Fruit fly (Drosophila melanogaster): ENCODE measurements around the gene CG33493.

CG33493 gene

DNA sequence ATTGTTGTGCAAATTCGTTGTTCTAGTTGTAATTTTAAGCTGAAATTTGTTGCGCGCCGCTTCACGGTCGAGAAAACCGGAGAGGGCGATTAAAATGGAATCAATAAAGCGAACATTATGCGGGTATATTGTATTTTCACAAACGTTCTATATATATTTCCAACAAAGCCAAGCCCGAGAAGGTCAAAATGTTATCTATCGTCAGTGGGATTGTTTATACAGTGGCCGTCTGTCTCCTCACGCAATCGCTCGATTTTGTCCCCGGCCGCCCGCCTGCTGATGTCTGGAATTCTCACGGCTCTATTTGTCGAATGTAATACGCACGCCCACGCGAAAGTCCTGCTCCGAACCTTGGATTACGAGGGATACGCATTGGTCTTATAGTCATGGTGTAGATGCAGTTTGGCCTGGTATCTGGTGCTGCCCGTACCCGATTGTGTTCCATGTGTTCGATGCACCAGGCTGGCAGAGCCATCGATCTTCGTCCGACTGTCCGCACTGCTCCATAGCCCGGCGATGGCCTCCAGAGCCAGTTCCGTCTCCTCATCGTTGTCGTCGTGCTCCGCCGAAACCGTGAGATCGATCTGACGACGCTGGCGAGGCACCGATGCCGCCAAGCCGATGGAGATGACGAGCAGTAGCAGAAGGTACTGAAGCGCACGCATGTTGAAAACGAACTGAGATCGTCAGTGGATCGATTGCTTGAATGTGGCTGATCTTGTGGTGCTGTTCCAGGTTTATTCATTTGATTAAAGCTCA is at the start of gene CG33493:
Gene CG33493 (minus strand): TSS at position 709 of the 759 bp plus-strand sequence.
- TF ChIP-seq CG9948 (tag; optimal IDR thresholded peaks at IDR 0.05) = no peak
- no peak for TF ChIP-seq EcR (GFP tag; optimal IDR thresholded peaks at IDR 0.05)
- no peak for TF ChIP-seq CG15710 (tag; optimal IDR thresholded peaks at IDR 0.05)
- no peak for TF ChIP-seq CG14655 (GFP tag; optimal IDR thresholded peaks at IDR 0.05)
- no peak for TF ChIP-seq CG8159 (tag; optimal IDR thresholded peaks at IDR 0.05)
- TF ChIP-seq rn (GFP tag; IDR thresholded peaks at IDR 0.05) = no peak
- no peak for TF ChIP-seq Ets98B (GFP tag; IDR thresholded peaks at IDR 0.05)
- TF ChIP-seq Pif1B (GFP tag; optimal IDR thresholded peaks at IDR 0.05) = no peak
- TF ChIP-seq CG12605 (GFP tag; IDR thresholded peaks at IDR 0.05) = no peak
- no peak for TF ChIP-seq CG8301 (tag; optimal IDR thresholded peaks at IDR 0.05)
- no peak for TF ChIP-seq gl (tag; optimal IDR thresholded peaks at IDR 0.05)
- TF ChIP-seq CG32121 (GFP tag; IDR thresholded peaks at IDR 0.05) = no peak
- TF ChIP-seq Snoo (tag; optimal IDR thresholded peaks at IDR 0.05) = no peak
- TF ChIP-seq fd96Ca (GFP tag; IDR thresholded peaks at IDR 0.05) = no peak
- TF ChIP-seq CG10348 (GFP tag; IDR thresholded peaks at IDR 0.05) = no peak
- no peak for TF ChIP-seq CG13204 (GFP tag; optimal IDR thresholded peaks at IDR 0.05)

- TF ChIP-seq CG9948 (tag; optimal IDR thresholded peaks at IDR 0.05) = no peak
- no peak for TF ChIP-seq CG17806 (tag; optimal IDR thresholded peaks at IDR 0.05)
- no peak for TF ChIP-seq CG14655 (GFP tag; optimal IDR thresholded peaks at IDR 0.05)
- no peak for TF ChIP-seq CG8301 (tag; optimal IDR thresholded peaks at IDR 0.05)
- no peak for TF ChIP-seq gl (tag; optimal IDR thresholded peaks at IDR 0.05)
- no peak for TF ChIP-seq CG4496 (GFP tag; IDR thresholded peaks at IDR 0.05)
- TF ChIP-seq Pif1B (GFP tag; optimal IDR thresholded peaks at IDR 0.05) = no peak
- TF ChIP-seq EcR (GFP tag; optimal IDR thresholded peaks at IDR 0.05) = no peak
- TF ChIP-seq fd96Ca (GFP tag; IDR thresholded peaks at IDR 0.05) = no peak
- no peak for TF ChIP-seq Pif1A (GFP tag; optimal IDR thresholded peaks at IDR 0.05)
- no peak for TF ChIP-seq CG34367 (tag; optimal IDR thresholded peaks at IDR 0.05)
- no peak for TF ChIP-seq CG8159 (tag; optimal IDR thresholded peaks at IDR 0.05)
- no peak for TF ChIP-seq CG13204 (GFP tag; optimal IDR thresholded peaks at IDR 0.05)
- no peak for TF ChIP-seq rn (GFP tag; IDR thresholded peaks at IDR 0.05)
- no peak for TF ChIP-seq CG12605 (GFP tag; IDR thresholded peaks at IDR 0.05)
- TF ChIP-seq Ets98B (GFP tag; IDR thresholded peaks at IDR 0.05) = no peak
- TF ChIP-seq CG10348 (GFP tag; IDR thresholded peaks at IDR 0.05) = no peak
- no peak for TF ChIP-seq CG15710 (tag; optimal IDR thresholded peaks at IDR 0.05)
- no peak for TF ChIP-seq CG32121 (GFP tag; IDR thresholded peaks at IDR 0.05)
- no peak for TF ChIP-seq Snoo (tag; optimal IDR thresholded peaks at IDR 0.05)
Observed at dm6 chr3L:10742225-10742624, 49.3 kb upstream of the CG33493 start.

DNA sequence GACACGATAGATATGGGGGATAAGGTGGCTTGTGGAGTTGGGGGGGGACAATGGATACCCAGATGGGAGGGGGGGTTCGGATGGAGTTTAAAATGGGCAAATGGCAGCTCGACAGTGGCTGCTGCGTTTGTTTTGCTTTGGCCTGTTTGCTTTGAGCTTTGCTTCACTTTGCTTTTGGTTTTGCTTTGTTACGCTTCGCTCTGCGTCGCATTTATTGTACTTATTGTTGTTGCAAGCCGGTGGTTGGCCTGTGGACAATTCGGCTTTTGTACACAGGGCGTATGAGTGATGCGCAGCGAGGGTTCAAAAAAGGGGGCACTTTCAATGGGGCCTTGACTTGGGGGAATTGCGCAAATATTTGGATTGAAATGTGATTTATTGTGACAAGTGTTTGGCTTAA is 48.2 kb upstream of the CG33493 start:
- TF ChIP-seq D1 (tag; optimal IDR thresholded peaks at IDR 0.05) (no peak), Pif1B (GFP tag; optimal IDR thresholded peaks at IDR 0.05) (no peak), Ets98B (GFP tag; IDR thresholded peaks at IDR 0.05) (0 out of 2 replicates have a peak, but pooled peaks have one; percentile 12), gl (tag; optimal IDR thresholded peaks at IDR 0.05) (no peak), EcR (GFP tag; optimal IDR thresholded peaks at IDR 0.05) (no peak), CG4496 (GFP tag; IDR thresholded peaks at IDR 0.05) (peak; percentile 39; the same call in 1 of the 3 replicates), CG8159 (tag; optimal IDR thresholded peaks at IDR 0.05) (no peak), CG15710 (tag; optimal IDR thresholded peaks at IDR 0.05) (no peak), CG14655 (GFP tag; optimal IDR thresholded peaks at IDR 0.05) (no peak), Pif1A (GFP tag; optimal IDR thresholded peaks at IDR 0.05) (no peak), CG10348 (GFP tag; IDR thresholded peaks at IDR 0.05) (no peak), CG32121 (GFP tag; IDR thresholded peaks at IDR 0.05) (no peak), fd96Ca (GFP tag; IDR thresholded peaks at IDR 0.05) (no peak)

DNA sequence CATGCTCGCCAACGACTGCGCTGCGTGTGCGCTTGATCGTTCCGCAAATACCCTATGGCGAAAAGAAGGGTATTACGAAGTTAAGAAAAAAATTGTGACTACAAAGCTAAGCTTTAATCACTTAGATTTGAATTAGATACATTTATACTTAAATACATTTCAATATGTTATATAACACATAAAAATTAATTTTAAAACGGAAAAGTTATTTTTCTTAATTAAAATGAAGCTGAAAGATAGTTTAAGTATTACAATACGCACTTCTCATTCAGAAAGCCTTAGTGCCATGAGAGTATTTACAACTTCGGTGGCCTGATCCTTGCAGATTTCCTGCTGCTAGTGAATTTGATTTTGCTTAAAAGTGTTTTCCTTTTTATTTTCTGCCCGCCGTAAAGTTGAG is 47.7 kb upstream of the CG33493 start:
- TF ChIP-seq CG15710 (tag; optimal IDR thresholded peaks at IDR 0.05) (peak; percentile 75), Pif1A (GFP tag; optimal IDR thresholded peaks at IDR 0.05) (peak; percentile 59), CG9948 (tag; optimal IDR thresholded peaks at IDR 0.05) (peak; percentile 81), CG17806 (tag; optimal IDR thresholded peaks at IDR 0.05) (peak; percentile 72), Ets98B (GFP tag; IDR thresholded peaks at IDR 0.05) (no peak), CG32121 (GFP tag; IDR thresholded peaks at IDR 0.05) (no peak), CG12605 (GFP tag; IDR thresholded peaks at IDR 0.05) (no peak), D1 (tag; optimal IDR thresholded peaks at IDR 0.05) (peak; percentile 73), CG4496 (GFP tag; IDR thresholded peaks at IDR 0.05) (peak; percentile 21; the same call in 1 of the 3 replicates), Pif1B (GFP tag; optimal IDR thresholded peaks at IDR 0.05) (peak; percentile 59), CG34367 (tag; optimal IDR thresholded peaks at IDR 0.05) (peak; percentile 68), EcR (GFP tag; optimal IDR thresholded peaks at IDR 0.05) (no peak), CG8159 (tag; optimal IDR thresholded peaks at IDR 0.05) (peak; percentile 79), CG14655 (GFP tag; optimal IDR thresholded peaks at IDR 0.05) (peak; percentile 69), CG8301 (tag; optimal IDR thresholded peaks at IDR 0.05) (peak; percentile 72), Snoo (tag; optimal IDR thresholded peaks at IDR 0.05) (peak; percentile 55)

DNA sequence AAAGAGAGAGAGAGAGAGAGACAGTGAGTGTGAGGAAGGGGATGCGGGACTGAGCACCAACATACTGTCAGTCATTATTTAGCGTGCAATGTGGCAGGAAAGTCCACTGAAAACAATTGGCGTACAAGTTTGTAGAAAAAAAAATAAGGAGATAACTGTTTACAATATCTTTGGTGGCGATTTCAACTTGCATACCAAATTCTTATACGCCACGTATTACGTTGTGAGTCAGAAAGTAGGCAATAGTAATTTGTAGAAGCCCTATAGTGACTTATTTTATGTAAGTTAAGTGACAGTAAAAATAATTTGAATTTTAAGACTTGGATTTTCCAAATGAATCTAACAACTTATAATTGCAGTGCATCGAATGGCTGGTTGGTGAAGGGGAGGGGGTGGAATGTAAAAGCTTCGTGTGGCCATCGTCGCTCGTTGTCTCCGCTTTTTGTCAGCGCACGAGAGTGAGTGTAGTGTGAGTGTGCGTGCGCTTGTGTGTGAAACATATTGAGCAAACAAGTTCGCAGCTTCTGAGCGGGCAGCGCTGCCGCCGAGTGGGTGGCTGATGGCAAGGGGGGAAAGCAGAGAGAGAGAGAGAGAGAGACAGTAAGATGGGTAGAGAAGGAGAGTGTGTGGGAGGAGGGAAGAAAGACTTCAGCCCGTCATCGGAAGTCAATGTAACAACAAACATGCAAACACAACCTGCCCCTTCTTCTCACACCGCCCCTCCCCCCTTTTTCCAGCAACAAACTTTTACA is 46.9 kb upstream of the CG33493 start:
- TF ChIP-seq Snoo (tag; optimal IDR thresholded peaks at IDR 0.05) (peak; percentile 89), D1 (tag; optimal IDR thresholded peaks at IDR 0.05) (peak; percentile 94), EcR (GFP tag; optimal IDR thresholded peaks at IDR 0.05) (peak; percentile 88), rn (GFP tag; IDR thresholded peaks at IDR 0.05) (peak; percentile 89), CG8159 (tag; optimal IDR thresholded peaks at IDR 0.05) (peak; percentile 98), CG8301 (tag; optimal IDR thresholded peaks at IDR 0.05) (peak; percentile 94), fd96Ca (GFP tag; IDR thresholded peaks at IDR 0.05) (peak; percentile 85), CG12605 (GFP tag; IDR thresholded peaks at IDR 0.05) (peak; percentile 87; the same call in 1 of the 2 replicates), gl (tag; optimal IDR thresholded peaks at IDR 0.05) (peak; percentile 63), CG32121 (GFP tag; IDR thresholded peaks at IDR 0.05) (peak; percentile 92), CG34367 (tag; optimal IDR thresholded peaks at IDR 0.05) (peak; percentile 85), CG9948 (tag; optimal IDR thresholded peaks at IDR 0.05) (peak; percentile 96), CG10348 (GFP tag; IDR thresholded peaks at IDR 0.05) (peak; percentile 72), CG4496 (GFP tag; IDR thresholded peaks at IDR 0.05) (peak; percentile 94), Pif1B (GFP tag; optimal IDR thresholded peaks at IDR 0.05) (peak; percentile 96), CG17806 (tag; optimal IDR thresholded peaks at IDR 0.05) (peak; percentile 94), CG15710 (tag; optimal IDR thresholded peaks at IDR 0.05) (peak; percentile 94), CG13204 (GFP tag; optimal IDR thresholded peaks at IDR 0.05) (peak; percentile 57), Ets98B (GFP tag; IDR thresholded peaks at IDR 0.05) (peak; percentile 97), CG14655 (GFP tag; optimal IDR thresholded peaks at IDR 0.05) (peak; percentile 98), Pif1A (GFP tag; optimal IDR thresholded peaks at IDR 0.05) (peak; percentile 94)
